Worm (Caenorhabditis elegans): ENCODE measurements around the gene cup-5.

DNA sequence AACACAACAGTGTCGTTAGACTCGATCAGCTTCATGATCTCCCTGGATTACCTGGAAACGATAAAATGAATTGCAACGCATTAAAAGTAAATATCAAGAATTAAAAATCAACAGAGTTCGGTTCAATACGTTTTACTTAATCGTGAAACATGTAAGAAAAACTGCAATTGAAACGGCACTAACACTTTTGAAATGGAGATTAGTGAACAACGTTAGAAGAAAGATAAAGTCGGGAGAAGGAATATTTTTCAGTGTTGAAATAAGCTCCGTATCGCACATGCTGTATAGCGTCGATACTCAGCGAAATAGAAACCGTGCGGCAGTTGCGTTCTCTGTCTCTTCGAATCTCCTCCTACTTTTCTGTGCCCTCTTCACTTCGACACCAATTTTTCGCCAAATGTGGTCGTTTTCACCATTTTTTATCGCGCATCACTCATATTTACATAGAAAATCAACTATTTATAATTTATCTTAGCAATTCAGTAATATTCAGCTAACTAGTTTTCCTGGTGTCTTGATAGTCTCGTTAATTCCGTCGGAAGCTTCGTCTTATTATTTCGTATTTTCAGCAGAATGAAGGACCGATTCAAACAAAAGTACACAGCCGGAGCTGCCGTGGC lies 11.1 kb upstream of the cup-5 start, which contains the start of the genes rpl-9 and lpd-7:
- peak; percentile 17 for TF ChIP-seq R02D3.7 (tag; optimal IDR thresholded peaks at IDR 0.05)
- no peak for TF ChIP-seq nhr-48 (tag; optimal IDR thresholded peaks at IDR 0.05)
- peak; percentile 91 for TF ChIP-seq mep-1 (tag; optimal IDR thresholded peaks at IDR 0.05)
- TF ChIP-seq ceh-20 (GFP tag; IDR thresholded peaks at IDR 0.05), result no peak
- peak; percentile 81 for TF ChIP-seq nhr-77 (tag; optimal IDR thresholded peaks at IDR 0.05)
- no peak; the same call in 1 of the 2 replicates for TF ChIP-seq zfp-3 (GFP tag; conservative IDR thresholded peaks at IDR 0.05)
- no peak for TF ChIP-seq Y5F2A.4 (GFP tag; optimal IDR thresholded peaks at IDR 0.05)
- peak; percentile 74 for TF ChIP-seq dpl-1 (GFP tag; optimal IDR thresholded peaks at IDR 0.05)
- no peak for TF ChIP-seq pha-4 (GFP tag; IDR thresholded peaks at IDR 0.05)
- TF ChIP-seq pha-4 (tag; optimal IDR thresholded peaks at IDR 0.05), result peak; percentile 48
- no peak for TF ChIP-seq egl-27 (tag; optimal IDR thresholded peaks at IDR 0.05)
- peak in 1 of 2 experiments; percentile 38 for TF ChIP-seq unc-62 (GFP tag; optimal IDR thresholded peaks at IDR 0.05 in 1 of 2)
- no peak for TF ChIP-seq unc-62 (tag; optimal IDR thresholded peaks at IDR 0.05)
- no peak for TF ChIP-seq D1046.2 (GFP tag; IDR thresholded peaks at IDR 0.05)
- TF ChIP-seq Y105C5A.15 (GFP tag; IDR thresholded peaks at IDR 0.05), result no peak
- no peak for TF ChIP-seq pqm-1 (tag; optimal IDR thresholded peaks at IDR 0.05)
